Fruit fly (Drosophila melanogaster) whole organism, embryonic: ENCODE data around the gene RluA-1.

Experiments
- ATbp ChIP-seq: fragments of 200-800 bp; sonication (Bioruptor generic); optimal IDR thresholded peaks from 2 replicates; lab custom pipeline; 2017; ENCODE audit warnings: missing biosample characterization, mild to moderate bottlenecking, missing genetic modification characterization, missing genetic modification reagents
- CG1024 ChIP-seq: fragments of 200-800 bp; sonication (Bioruptor generic); IDR thresholded peaks from 2 replicates; pipeline ENCODE4 v1.3.6; 2022; ENCODE audit warnings: missing biosample characterization, missing genetic modification characterization
- CG10321 ChIP-seq: fragments of 200-800 bp; sonication (Bioruptor generic); IDR thresholded peaks from 2 replicates; pipeline ENCODE4 v1.3.6; 2022; ENCODE audit warnings: missing biosample characterization, missing genetic modification characterization
- CG11560 ChIP-seq: fragments of 200-800 bp; sonication (Bioruptor generic); IDR thresholded peaks from 3 replicates; pipeline ENCODE4 v1.3.6; 2022; ENCODE audit warnings: missing biosample characterization, missing genetic modification characterization
- CG12299 ChIP-seq: fragments of 200-800 bp; sonication (Bioruptor generic); optimal IDR thresholded peaks from 2 replicates; lab custom pipeline; 2018; ENCODE audit warnings: missing biosample characterization, mild to moderate bottlenecking, missing genetic modification characterization
- CG13287 ChIP-seq: fragments of 200-800 bp; sonication (Bioruptor generic); IDR thresholded peaks from 2 replicates; pipeline ENCODE4 v1.3.6; 2022; ENCODE audit warnings: missing biosample characterization, missing genetic modification characterization; ENCODE audit not compliant: partially characterized antibody
- CG13296 ChIP-seq: fragments of 200-800 bp; sonication (Bioruptor generic); optimal IDR thresholded peaks from 3 replicates; lab custom pipeline; 2018; ENCODE audit warnings: missing biosample characterization, mild to moderate bottlenecking, missing genetic modification characterization
- CG14965 ChIP-seq: fragments of 200-800 bp; sonication (Bioruptor generic); optimal IDR thresholded peaks from 2 replicates; lab custom pipeline; 2016; ENCODE audit warnings: missing biosample characterization, missing genetic modification characterization, borderline replicate concordance
- CG15696 ChIP-seq: fragments of 200-800 bp; sonication (Bioruptor generic); optimal IDR thresholded peaks from 2 replicates; lab custom pipeline; 2019; ENCODE audit warnings: missing biosample characterization, mild to moderate bottlenecking, missing genetic modification characterization, moderate library complexity
- CG17328 ChIP-seq: fragments of 200-800 bp; sonication (Bioruptor generic); IDR thresholded peaks from 2 replicates; pipeline ENCODE4 v1.3.6; 2022; ENCODE audit warnings: missing biosample characterization, missing genetic modification characterization
- CG17359 ChIP-seq: fragments of 200-800 bp; sonication (Bioruptor generic); optimal IDR thresholded peaks from 3 replicates; lab custom pipeline; 2018; ENCODE audit warnings: missing biosample characterization, mild to moderate bottlenecking, missing genetic modification characterization, moderate library complexity
- CG18599 ChIP-seq: fragments of 200-800 bp; sonication (Bioruptor generic); optimal IDR thresholded peaks from 3 replicates; lab custom pipeline; 2017; ENCODE audit warnings: missing biosample characterization, missing genetic modification characterization, mild to moderate bottlenecking, moderate library complexity, missing genetic modification reagents
- CG2202 ChIP-seq: fragments of 200-800 bp; sonication (Bioruptor generic); optimal IDR thresholded peaks from 2 replicates; lab custom pipeline; 2018; ENCODE audit warnings: missing biosample characterization, mild to moderate bottlenecking, missing genetic modification characterization
- CG2678 ChIP-seq: fragments of 200-800 bp; sonication (Bioruptor generic); optimal IDR thresholded peaks from 3 replicates; lab custom pipeline; 2019; ENCODE audit warnings: missing biosample characterization, mild to moderate bottlenecking, missing genetic modification characterization, moderate library complexity
- CG30020 ChIP-seq: fragments of 200-800 bp; optimal IDR thresholded peaks from 2 replicates; lab custom pipeline; 2019; ENCODE audit warnings: missing biosample characterization, mild to moderate bottlenecking, missing genetic modification characterization, moderate library complexity
- CG31441 ChIP-seq: fragments of 200-800 bp; sonication (Bioruptor generic); IDR thresholded peaks from 2 replicates; pipeline ENCODE4 v1.3.6; 2022; ENCODE audit warnings: missing biosample characterization, missing genetic modification characterization
- CG4404 ChIP-seq: fragments of 200-800 bp; sonication (Bioruptor generic); IDR thresholded peaks from 2 replicates; pipeline ENCODE4 v1.3.6; 2022; ENCODE audit warnings: missing biosample characterization, missing genetic modification characterization
- CG4854 ChIP-seq: fragments of 200-800 bp; sonication (Bioruptor generic); optimal IDR thresholded peaks from 2 replicates; lab custom pipeline; 2016; ENCODE audit warnings: missing biosample characterization, missing genetic modification characterization, inconsistent platforms
- CG5180 ChIP-seq: fragments of 200-800 bp; sonication (Bioruptor generic); optimal IDR thresholded peaks from 3 replicates; lab custom pipeline; 2017; ENCODE audit warnings: missing biosample characterization, missing genetic modification characterization, mild to moderate bottlenecking, moderate library complexity, missing genetic modification reagents
- CG6175 ChIP-seq: fragments of 200-800 bp; sonication (Bioruptor generic); IDR thresholded peaks from 3 replicates; pipeline ENCODE4 v1.3.6; 2022; ENCODE audit warnings: missing biosample characterization, missing genetic modification characterization
- CG8478 ChIP-seq: fragments of >200 bp; optimal IDR thresholded peaks from 2 replicates; lab custom pipeline; 2018
- Dip3 ChIP-seq: fragments of 200-800 bp; sonication (Bioruptor generic); optimal IDR thresholded peaks from 3 replicates; lab custom pipeline; 2016; ENCODE audit warnings: missing biosample characterization, missing genetic modification characterization
- ERR ChIP-seq: fragments of 200-800 bp; sonication (Bioruptor generic); optimal IDR thresholded peaks from 2 replicates; lab custom pipeline; 2016; ENCODE audit warnings: missing biosample characterization, missing genetic modification characterization
- Ets65A ChIP-seq: fragments of 200-800 bp; sonication (Bioruptor generic); peaks from one replicate; lab custom pipeline; 2016; ENCODE audit warnings: missing biosample characterization, missing genetic modification characterization
- Ets97D ChIP-seq: fragments of 200-800 bp; sonication (Bioruptor generic); optimal IDR thresholded peaks from 3 replicates; lab custom pipeline; 2016; ENCODE audit warnings: missing biosample characterization, missing genetic modification characterization
- Hr78 ChIP-seq, 2 experiments: fragments of 200-800 bp in 1 of 2; fragments of >200 bp in 1 of 2; sonication (Bioruptor generic) in 1 of 2; optimal IDR thresholded peaks; 2 replicates each; lab custom pipeline; 2017 to 2019; ENCODE audit warnings: missing biosample characterization in 2 of 2, missing genetic modification characterization in 2 of 2, mild to moderate bottlenecking in 1 of 2, moderate library complexity in 1 of 2
- Hsf ChIP-seq: fragments of 200-800 bp; sonication (Bioruptor generic); optimal IDR thresholded peaks from 3 replicates; lab custom pipeline; 2016; ENCODE audit warnings: missing biosample characterization, missing genetic modification characterization
- Pdp1 ChIP-seq, 2 experiments: fragments of 200-800 bp; sonication (Bioruptor generic); optimal IDR thresholded peaks; 3 replicates each; lab custom pipeline; 2016; ENCODE audit warnings: missing biosample characterization in 2 of 2, missing genetic modification characterization in 2 of 2, mild to moderate bottlenecking in 1 of 2, moderate library complexity in 1 of 2
- Scr ChIP-seq: fragments of 200-800 bp; sonication (Bioruptor generic); IDR thresholded peaks from 2 replicates; pipeline ENCODE4 v1.3.6; 2022; ENCODE audit warnings: missing biosample characterization, missing genetic modification characterization; ENCODE audit not compliant: partially characterized antibody
- Six4 ChIP-seq: fragments of 200-800 bp; sonication (Bioruptor generic); optimal IDR thresholded peaks from 2 replicates; lab custom pipeline; 2016; ENCODE audit warnings: missing biosample characterization, missing genetic modification characterization
- TFAM ChIP-seq: fragments of 200-800 bp; sonication (Bioruptor generic); optimal IDR thresholded peaks from 2 replicates; lab custom pipeline; 2017; ENCODE audit warnings: missing biosample characterization, missing genetic modification characterization, inconsistent platforms
- ab ChIP-seq: fragments of 200-800 bp; sonication (Bioruptor generic); optimal IDR thresholded peaks from 2 replicates; lab custom pipeline; 2016; ENCODE audit warnings: missing biosample characterization, missing genetic modification characterization
- ac ChIP-seq: fragments of 200-800 bp; sonication (Bioruptor generic); optimal IDR thresholded peaks from 3 replicates; lab custom pipeline; 2017; ENCODE audit warnings: missing biosample characterization, mild to moderate bottlenecking, missing genetic modification characterization
- da ChIP-seq: fragments of 200-800 bp; sonication (Bioruptor generic); optimal IDR thresholded peaks from 2 replicates; lab custom pipeline; 2016; ENCODE audit warnings: missing biosample characterization, missing genetic modification characterization
- dmrt11E ChIP-seq: fragments of 200-800 bp; sonication (Bioruptor generic); optimal IDR thresholded peaks from 3 replicates; lab custom pipeline; 2018; ENCODE audit warnings: missing biosample characterization, mild to moderate bottlenecking, missing genetic modification characterization, moderate library complexity
- dmrt99B ChIP-seq: fragments of 200-800 bp; sonication (Bioruptor generic); optimal IDR thresholded peaks from 2 replicates; lab custom pipeline; 2018; ENCODE audit warnings: missing biosample characterization, mild to moderate bottlenecking, missing genetic modification characterization, moderate library complexity
- dysf ChIP-seq: fragments of 200-800 bp; sonication (Bioruptor generic); IDR thresholded peaks from 3 replicates; pipeline ENCODE4 v1.3.6; 2022; ENCODE audit warnings: missing biosample characterization, missing genetic modification characterization
- en ChIP-seq: fragments of 200-800 bp; sonication (Bioruptor generic); optimal IDR thresholded peaks from 2 replicates; lab custom pipeline; 2016; ENCODE audit warnings: missing biosample characterization, missing genetic modification characterization
- ftz-f1 ChIP-seq: fragments of 200-800 bp; sonication (Bioruptor generic); optimal IDR thresholded peaks from 2 replicates; lab custom pipeline; 2016; ENCODE audit warnings: missing biosample characterization, missing genetic modification characterization
- gsb ChIP-seq: fragments of 200-800 bp; sonication (Bioruptor generic); IDR thresholded peaks from 2 replicates; pipeline ENCODE4 v1.3.6; 2022; ENCODE audit warnings: missing biosample characterization, missing genetic modification characterization
- lab ChIP-seq: fragments of 200-800 bp; sonication (Bioruptor generic); optimal IDR thresholded peaks from 3 replicates; lab custom pipeline; 2017; ENCODE audit warnings: missing biosample characterization, missing genetic modification characterization, mild to moderate bottlenecking, moderate library complexity, missing genetic modification reagents
- mam ChIP-seq: fragments of 200-800 bp; sonication (Bioruptor generic); optimal IDR thresholded peaks from 3 replicates; lab custom pipeline; 2016; ENCODE audit warnings: missing biosample characterization, missing genetic modification characterization
- pb ChIP-seq: fragments of 200-800 bp; sonication (Bioruptor generic); optimal IDR thresholded peaks from 3 replicates; lab custom pipeline; 2016; ENCODE audit warnings: missing biosample characterization, missing genetic modification characterization
- sc ChIP-seq, 3 experiments: fragments of >200 bp in 2 of 3; fragments of 200-800 bp in 1 of 3; sonication (Bioruptor generic) in 1 of 3; optimal IDR thresholded peaks; 2 replicates in 2 of 3; 3 replicates in 1 of 3; lab custom pipeline; 2017; ENCODE audit warnings: mild to moderate bottlenecking in 1 of 3, missing biosample characterization in 1 of 3, missing genetic modification characterization in 1 of 3, missing genetic modification reagents in 1 of 3
- sens ChIP-seq: fragments of 200-800 bp; sonication (Bioruptor generic); peaks from one replicate; lab custom pipeline; 2016; ENCODE audit warnings: missing biosample characterization, missing genetic modification characterization
- sens-2 ChIP-seq: fragments of 200-800 bp; sonication (Bioruptor generic); IDR thresholded peaks from 2 replicates; pipeline ENCODE4 v1.3.6; 2022; ENCODE audit warnings: missing biosample characterization, missing genetic modification characterization
- seq ChIP-seq: fragments of 200-800 bp; sonication (Bioruptor generic); IDR thresholded peaks from 2 replicates; pipeline ENCODE4 v1.3.6; 2022; ENCODE audit warnings: missing biosample characterization, missing genetic modification characterization
- tap ChIP-seq: fragments of 200-800 bp; optimal IDR thresholded peaks from 3 replicates; lab custom pipeline; 2019; ENCODE audit warnings: missing biosample characterization, mild to moderate bottlenecking, missing genetic modification characterization, moderate library complexity
- toy ChIP-seq: fragments of 200-800 bp; sonication (Bioruptor generic); IDR thresholded peaks from 2 replicates; pipeline ENCODE4 v1.3.6; 2022; ENCODE audit warnings: missing biosample characterization, missing genetic modification characterization
- vfl ChIP-seq: fragments of 200-800 bp; sonication (Bioruptor generic); optimal IDR thresholded peaks from 2 replicates; lab custom pipeline; 2016; ENCODE audit warnings: missing biosample characterization, missing genetic modification characterization

The RluA-1 gene

DNA sequence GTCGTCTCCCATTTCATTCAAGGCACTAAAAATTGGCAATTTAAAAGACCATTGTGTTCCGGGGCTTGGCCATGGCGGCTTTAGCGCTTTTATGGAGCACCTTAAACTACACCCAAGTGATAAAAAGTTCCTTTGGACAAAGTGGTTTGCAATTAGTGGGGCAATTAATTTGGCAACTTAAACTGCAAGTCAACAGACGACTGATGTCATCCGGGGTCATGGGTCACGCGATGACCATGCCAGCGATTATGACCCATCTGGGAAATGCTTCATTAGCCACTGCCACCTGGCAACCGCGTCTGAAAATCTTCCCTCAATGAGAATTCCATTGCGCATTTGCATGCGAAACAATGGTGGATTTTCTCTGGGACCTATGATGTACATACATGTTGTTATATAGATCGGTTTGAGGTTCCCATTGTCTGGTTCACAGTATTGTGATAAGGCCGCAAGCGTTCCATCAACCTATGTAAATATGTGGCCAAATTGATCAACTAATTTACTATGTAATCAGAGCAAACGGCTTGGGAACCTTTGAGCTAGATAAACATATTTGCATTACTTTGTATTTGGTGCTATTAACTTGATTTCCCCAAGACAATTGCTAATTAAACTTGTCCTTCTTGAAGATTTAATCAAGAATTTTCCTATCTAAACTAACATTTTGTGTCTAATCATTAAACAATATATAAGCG, 23.1 kb upstream of the RluA-1 start (continued):
- TF ChIP-seq tap (tag; lab: Kevin White, UChicago) (no peak), CG12299 (tag; lab: Kevin White, UChicago) (no peak), CG5180 (GFP tag; lab: Kevin White, UChicago) (no peak), Ets97D (GFP tag; lab: Kevin White, UChicago) (no peak), CG17328 (GFP tag; lab: Robert Waterston, UW) (peak; percentile 15; the same call in 1 of the 2 replicates), dmrt99B (no peak), TFAM (no peak), CG2202 (tag; lab: Kevin White, UChicago) (peak; percentile 22), Ets65A (peak; percentile 91), gsb (GFP tag; lab: Robert Waterston, UW) (no peak), CG17359 (tag; lab: Kevin White, UChicago) (peak; percentile 20), Hr78 (GFP tag; optimal IDR thresholded peaks at IDR 0.05; lab: Kevin White, UChicago) (peak in 1 of 2 experiments; percentile 18), CG13296 (GFP tag; lab: Kevin White, UChicago) (no peak), dysf (GFP tag; lab: Robert Waterston, UW) (peak; percentile 20; the same call in 1 of the 3 replicates), Dip3 (GFP tag; lab: Kevin White, UChicago) (no peak), CG4854 (GFP tag; lab: Kevin White, UChicago) (no peak), pb (GFP tag; lab: Kevin White, UChicago) (no peak), ac (GFP tag; lab: Kevin White, UChicago) (no peak), CG11560 (no peak), Hsf (no peak), lab (no peak), dmrt11E (tag; lab: Kevin White, UChicago) (peak; percentile 53), Pdp1 (GFP tag; optimal IDR thresholded peaks at IDR 0.05; lab: Kevin White, UChicago) (peak in 1 of 2 experiments; percentile 18), CG4404 (GFP tag; lab: Robert Waterston, UW) (no peak), vfl (GFP tag; lab: Kevin White, UChicago) (no peak), toy (no peak), mam (GFP tag; lab: Kevin White, UChicago) (no peak), CG30020 (tag; lab: Kevin White, UChicago) (no peak), sens (peak; percentile 81), ERR (GFP tag; lab: Kevin White, UChicago) (no peak), CG2678 (peak; percentile 10), CG1024 (GFP tag; lab: Robert Waterston, UW) (no peak), sc (optimal IDR thresholded peaks at IDR 0.05; lab: Kevin White, UChicago) (no peak), sc (GFP tag; optimal IDR thresholded peaks at IDR 0.05; lab: Kevin White, UChicago) (peak; percentile 32), da (no peak), en (no peak), seq (GFP tag; lab: Robert Waterston, UW) (no peak), ab (GFP tag; lab: Kevin White, UChicago) (no peak), ATbp (GFP tag; lab: Kevin White, UChicago) (peak; percentile 53), Six4 (no peak), CG10321 (GFP tag; lab: Robert Waterston, UW) (no peak), Scr (GFP tag; lab: Robert Waterston, UW) (no peak), CG6175 (no peak), CG18599 (GFP tag; lab: Kevin White, UChicago) (no peak), sens-2 (no peak), CG8478 (no peak), ftz-f1 (no peak), CG14965 (GFP tag; lab: Kevin White, UChicago) (no peak), CG13287 (no peak), CG15696 (tag; lab: Kevin White, UChicago) (peak; percentile 7), CG31441 (GFP tag; lab: Robert Waterston, UW) (no peak)
